Worm (Caenorhabditis elegans): ENCODE data around the gene K07B1.4.

Gene K07B1.4

DNA sequence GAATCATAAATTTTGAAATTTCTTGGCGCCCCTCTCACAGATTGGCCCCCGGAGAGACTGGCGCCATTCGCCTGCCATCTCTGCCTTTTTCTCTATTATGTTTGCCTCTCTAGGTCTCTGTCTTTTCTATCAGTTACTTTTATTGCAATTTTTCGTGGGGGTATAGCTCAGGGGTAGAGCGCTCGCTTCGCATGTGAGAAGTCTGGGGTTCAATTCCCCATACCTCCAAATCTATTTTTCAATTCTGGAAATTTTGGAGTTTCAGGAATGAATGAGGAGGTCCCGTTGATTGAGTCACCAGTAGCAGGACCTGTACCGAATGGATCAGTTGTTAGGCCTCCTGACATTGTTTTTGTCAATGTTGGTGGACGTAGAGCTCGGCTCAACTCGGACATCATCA lies 10.7 kb upstream of the K07B1.4 start, which contains the start of gene kvs-3 (continued):
- peak; percentile 44 for TF ChIP-seq dpff-1 (tag; optimal IDR thresholded peaks at IDR 0.05)
- peak; percentile 61 for TF ChIP-seq F49E8.2 (tag; optimal IDR thresholded peaks at IDR 0.05; ENCODE audit: insufficient read depth)
- TF ChIP-seq ztf-22 (GFP tag; optimal IDR thresholded peaks at IDR 0.05) = no peak
- peak; percentile 44; the same call in 1 of the 2 replicates for TF ChIP-seq egrh-3 (GFP tag; IDR thresholded peaks at IDR 0.05)
- 0 out of 2 replicates have a peak, but pooled peaks have one; percentile 40 for TF ChIP-seq bed-2 (GFP tag; IDR thresholded peaks at IDR 0.05)
- no peak for TF ChIP-seq let-526 (GFP tag; IDR thresholded peaks at IDR 0.05)
- TF ChIP-seq F37B4.10 (GFP tag; IDR thresholded peaks at IDR 0.05) = no peak
- no peak for TF ChIP-seq F52B5.7 (tag; optimal IDR thresholded peaks at IDR 0.05)
- peak; percentile 34 for TF ChIP-seq lsy-27 (tag; optimal IDR thresholded peaks at IDR 0.05; ENCODE audit: borderline replicate concordance, insufficient read depth)
- peak; percentile 92; the same call in 1 of the 2 replicates for TF ChIP-seq nhr-120 (GFP tag; IDR thresholded peaks at IDR 0.05)
- TF ChIP-seq unc-62 (GFP tag; optimal IDR thresholded peaks at IDR 0.05) = no peak
- peak; percentile 53 for TF ChIP-seq ccch-3 (GFP tag; optimal IDR thresholded peaks at IDR 0.05)
- TF ChIP-seq sptf-2 (GFP tag; optimal IDR thresholded peaks at IDR 0.05) = peak; percentile 92
- TF ChIP-seq rpc-1 (optimal IDR thresholded peaks at IDR 0.05) = peak; percentile 85
- peak; percentile 94 for TF ChIP-seq rpc-1 (tag; optimal IDR thresholded peaks at IDR 0.05)
- peak; percentile 95 for TF ChIP-seq B0261.1 (tag; optimal IDR thresholded peaks at IDR 0.05)
- TF ChIP-seq ceh-40 (GFP tag; IDR thresholded peaks at IDR 0.05) = peak; percentile 90
- peak; percentile 69; the same call in 1 of the 2 replicates for TF ChIP-seq Y79H2A.3 (GFP tag; conservative IDR thresholded peaks at IDR 0.05)
- TF ChIP-seq F39B2.1 (GFP tag; IDR thresholded peaks at IDR 0.05) = peak; percentile 90; the same call in 1 of the 2 replicates
- peak; percentile 40; the same call in 1 of the 2 replicates for TF ChIP-seq attf-3 (GFP tag; conservative IDR thresholded peaks at IDR 0.05)
- TF ChIP-seq dox-1 (GFP tag; IDR thresholded peaks at IDR 0.05) = no peak; the same call in 1 of the 2 replicates
- peak; percentile 81 for TF ChIP-seq ceh-79 (tag; optimal IDR thresholded peaks at IDR 0.05)
- TF ChIP-seq F22D6.2 (tag; optimal IDR thresholded peaks at IDR 0.05) = peak; percentile 27
- peak; percentile 67; the same call in 1 of the 2 replicates for TF ChIP-seq ekl-4 (GFP tag; IDR thresholded peaks at IDR 0.05)
- TF ChIP-seq ceh-100 (GFP tag; IDR thresholded peaks at IDR 0.05) = peak; percentile 63
- TF ChIP-seq hmg-20 (GFP tag; IDR thresholded peaks at IDR 0.05) = 0 out of 2 replicates have a peak, but pooled peaks have one; percentile 39
- TF ChIP-seq lin-26 (GFP tag; IDR thresholded peaks at IDR 0.05) = no peak; the same call in 1 of the 2 replicates
- TF ChIP-seq F57A8.1 (GFP tag; optimal IDR thresholded peaks at IDR 0.05) = peak; percentile 95
- TF ChIP-seq B0019.2 (GFP tag; conservative IDR thresholded peaks at IDR 0.05) = peak; percentile 49; the same call in 1 of the 2 replicates

DNA sequence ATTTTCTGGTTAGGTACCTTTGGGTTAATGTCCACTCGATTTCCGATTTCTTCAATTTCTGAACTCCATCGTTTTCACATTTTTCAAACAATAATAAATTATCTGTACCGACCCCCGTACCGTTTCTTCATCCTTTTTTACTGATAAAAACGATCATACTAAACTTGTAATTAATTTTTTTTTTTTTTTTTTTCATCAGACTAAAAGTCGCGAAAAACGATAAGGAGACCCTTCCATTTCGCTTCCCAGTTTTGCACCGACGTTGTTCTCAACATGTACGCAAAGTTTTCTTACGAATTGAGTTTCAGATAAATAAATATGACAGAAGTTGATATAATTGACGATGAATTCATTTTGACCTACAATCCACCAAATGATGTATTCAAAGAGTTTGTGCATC lies 7.6 kb upstream of the K07B1.4 start, which contains the start of gene F44A2.7:
F44A2.7 (plus strand) TSS at position 301 of the 400 bp plus-strand sequence.
- TF ChIP-seq nhr-80 (tag; optimal IDR thresholded peaks at IDR 0.05) (peak; percentile 33), tlf-1 (GFP tag; optimal IDR thresholded peaks at IDR 0.05) (no peak)

DNA sequence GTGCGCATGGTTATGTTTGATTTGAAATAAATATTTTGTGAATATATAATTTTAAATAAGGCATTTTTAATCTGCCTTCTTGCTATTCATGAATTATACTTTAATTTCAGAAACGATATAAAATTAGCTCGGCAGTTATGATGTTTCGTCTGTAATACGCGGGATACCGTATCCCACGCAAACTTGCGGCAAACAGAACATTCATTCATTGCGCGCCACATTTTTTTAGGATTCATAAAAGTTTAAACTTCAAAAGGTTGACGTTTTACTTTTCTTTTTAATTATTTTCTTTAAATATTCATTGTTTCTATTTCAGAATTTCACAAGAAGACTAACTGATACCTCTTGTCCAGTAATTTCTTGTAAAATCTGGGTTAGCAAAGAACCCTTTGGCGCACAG lies 5.9 kb upstream of the K07B1.4 start, which contains the start of gene tag-153:
tag-153 (plus strand) TSS at position 200 of the 400 bp plus-strand sequence.
- TF ChIP-seq dpl-1 (GFP tag; optimal IDR thresholded peaks at IDR 0.05) (peak; percentile 17), repo-1 (tag; optimal IDR thresholded peaks at IDR 0.05) (no peak), madf-6 (GFP tag; IDR thresholded peaks at IDR 0.05) (peak; percentile 62; the same call in 1 of the 2 replicates), efl-1 (GFP tag; optimal IDR thresholded peaks at IDR 0.05) (peak; percentile 66)

DNA sequence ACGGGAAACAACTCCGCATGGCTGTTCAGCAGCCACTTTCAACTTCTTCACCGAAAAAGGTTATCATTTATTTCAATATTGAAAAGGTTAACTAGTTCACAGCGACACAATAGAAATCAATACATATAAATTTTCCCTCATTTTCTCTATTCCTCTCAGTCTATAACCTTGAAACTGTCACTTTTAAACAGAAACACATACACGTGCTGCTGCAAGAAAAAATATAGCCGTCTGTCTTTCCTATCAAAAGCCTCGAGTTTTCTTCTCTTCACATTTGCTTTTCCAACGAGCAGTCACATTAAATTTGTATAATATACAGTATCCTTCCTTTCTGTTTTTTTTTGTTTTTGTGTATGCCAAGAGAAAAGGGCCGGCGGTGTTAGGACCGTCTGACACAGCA lies 4.6 kb upstream of the K07B1.4 start:
- TF ChIP-seq attf-3 (GFP tag; conservative IDR thresholded peaks at IDR 0.05) (no peak), Y79H2A.3 (GFP tag; conservative IDR thresholded peaks at IDR 0.05) (no peak), snpc-1.1 (tag; optimal IDR thresholded peaks at IDR 0.05; ENCODE audit: insufficient read depth) (no peak), nhr-80 (tag; optimal IDR thresholded peaks at IDR 0.05) (peak; percentile 54), bed-2 (GFP tag; IDR thresholded peaks at IDR 0.05) (no peak), zfh-2 (GFP tag; conservative IDR thresholded peaks at IDR 0.05) (no peak), lin-26 (GFP tag; IDR thresholded peaks at IDR 0.05) (no peak)

Measured in whole organism, young adult.